Worm (Caenorhabditis elegans): Measurements from ENCODE around the gene F09E5.3.

The F09E5.3 gene

ce11 chrII:5389831-5390323 is 16.1 kb downstream of the F09E5.3 start, which contains the start of gene ndx-6 (continued):
- TF ChIP-seq hlh-30 (tag; optimal IDR thresholded peaks at IDR 0.05; ENCODE audit: insufficient read depth) (peak; percentile 66), fos-1 (tag; optimal IDR thresholded peaks at IDR 0.05) (no peak), dve-1 (tag; optimal IDR thresholded peaks at IDR 0.05; ENCODE audit: insufficient read depth) (peak; percentile 85), T26A8.4 (GFP tag; IDR thresholded peaks at IDR 0.05) (peak; percentile 74), mdl-1 (tag; optimal IDR thresholded peaks at IDR 0.05) (peak in 1 of 2 experiments; percentile 27), rbr-2 (tag; optimal IDR thresholded peaks at IDR 0.05) (peak; percentile 75), F37D6.2 (tag; optimal IDR thresholded peaks at IDR 0.05) (peak; percentile 31), F44E2.7 (GFP tag; IDR thresholded peaks at IDR 0.05) (no peak), spr-3 (GFP tag; optimal IDR thresholded peaks at IDR 0.05) (peak; percentile 18), set-16 (GFP tag; IDR thresholded peaks at IDR 0.05) (no peak), gei-8 (GFP tag; optimal IDR thresholded peaks at IDR 0.05) (no peak), D1046.2 (GFP tag; IDR thresholded peaks at IDR 0.05) (no peak), nhr-48 (tag; optimal IDR thresholded peaks at IDR 0.05) (peak; percentile 67), jun-1 (tag; optimal IDR thresholded peaks at IDR 0.05) (peak; percentile 26), madf-9 (GFP tag; conservative IDR thresholded peaks at IDR 0.05) (peak; percentile 35; the same call in 1 of the 2 replicates), lin-15B (tag; optimal IDR thresholded peaks at IDR 0.05) (peak; percentile 22), ztf-7 (tag; optimal IDR thresholded peaks at IDR 0.05) (peak; percentile 43), ctbp-1 (GFP tag; IDR thresholded peaks at IDR 0.05) (0 out of 2 replicates have a peak, but pooled peaks have one; percentile 23), php-3 (GFP tag; IDR thresholded peaks at IDR 0.05) (no peak), mxl-3 (GFP tag; optimal IDR thresholded peaks at IDR 0.05) (peak; percentile 57), aha-1 (tag) (peak; percentile 42), lin-39 (tag; optimal IDR thresholded peaks at IDR 0.05) (no peak)

- peak; percentile 55 for TF ChIP-seq dpl-1 (GFP tag; optimal IDR thresholded peaks at IDR 0.05)
- no peak for TF ChIP-seq ztf-11 (tag; optimal IDR thresholded peaks at IDR 0.05)
Observed at ce11 chrII:5391447-5391846, 17.6 kb downstream of the F09E5.3 start.

DNA sequence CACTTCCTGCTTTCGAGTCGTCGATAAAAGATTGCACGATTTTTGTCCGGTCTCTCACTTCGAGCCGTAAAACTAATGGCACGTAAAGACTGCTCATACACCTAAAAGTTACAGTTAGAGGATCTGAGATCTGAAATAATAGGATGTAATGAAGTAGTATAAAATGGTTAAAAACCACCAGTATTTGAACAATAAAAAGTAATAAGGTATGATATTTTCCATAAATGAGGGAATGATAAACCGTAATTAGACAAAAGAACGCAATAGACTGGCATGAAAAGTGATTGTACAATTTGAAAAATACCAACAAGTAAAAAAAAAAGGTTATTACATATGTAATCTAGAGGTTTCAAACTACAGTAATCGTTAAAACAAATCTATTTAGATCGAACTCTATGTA is 19.3 kb downstream of the F09E5.3 start, which contains the start of gene brap-2:
Gene brap-2 (minus strand): TSS at position 101 of the 400 bp plus-strand sequence.
- TF ChIP-seq ceh-20 (GFP tag; IDR thresholded peaks at IDR 0.05), result no peak
- no peak for TF ChIP-seq unc-62 (GFP tag; optimal IDR thresholded peaks at IDR 0.05 in 1 of 2)
- no peak for TF ChIP-seq unc-62 (tag; optimal IDR thresholded peaks at IDR 0.05)
- no peak for TF ChIP-seq Y105C5A.15 (GFP tag; IDR thresholded peaks at IDR 0.05)
- TF ChIP-seq aha-1 (tag), result peak; percentile 11

ce11 chrII:5395594-5395993 is 21.8 kb downstream of the F09E5.3 start, which contains the start of gene pink-1:
TSS of gene pink-1 (minus strand) at chrII:5395694.
- 0 out of 2 replicates have a peak, but pooled peaks have one; percentile 17 for TF ChIP-seq lin-38 (GFP tag; IDR thresholded peaks at IDR 0.05)
- no peak for TF ChIP-seq egl-43 (GFP tag; IDR thresholded peaks at IDR 0.05)
- TF ChIP-seq F26F4.8 (GFP tag; conservative IDR thresholded peaks at IDR 0.05), result no peak
- TF ChIP-seq ztf-11 (tag; optimal IDR thresholded peaks at IDR 0.05), result no peak
- no peak for TF ChIP-seq ceh-62 (tag; optimal IDR thresholded peaks at IDR 0.05)
- no peak for TF ChIP-seq T26A8.4 (GFP tag; IDR thresholded peaks at IDR 0.05)

DNA sequence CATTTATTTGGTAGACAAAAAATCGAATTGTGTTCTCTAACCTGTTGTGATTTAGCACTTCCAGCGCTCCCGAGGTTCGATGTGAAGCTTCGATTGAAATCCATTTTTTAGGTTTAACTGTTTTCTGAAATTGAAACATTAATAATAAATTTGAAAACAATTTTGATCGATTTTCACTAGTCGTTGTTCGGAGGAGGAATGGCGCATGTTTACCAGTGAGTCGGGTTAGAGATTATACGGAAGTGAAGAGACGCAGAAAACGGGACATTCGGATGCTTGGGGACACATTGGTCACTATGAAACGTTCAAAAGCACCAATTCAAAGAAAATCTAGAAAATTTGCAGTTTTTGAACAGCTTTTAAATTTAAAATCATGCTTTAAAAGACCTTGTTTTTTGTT is 25.0 kb downstream of the F09E5.3 start, which contains the start of gene fbxl-3:
Gene fbxl-3 (minus strand): TSS at position 124 of the 400 bp plus-strand sequence.
- TF ChIP-seq nhr-28 (tag; optimal IDR thresholded peaks at IDR 0.05) (peak; percentile 2), hlh-11 (tag; optimal IDR thresholded peaks at IDR 0.05) (peak; percentile 11), unc-62 (GFP tag; optimal IDR thresholded peaks at IDR 0.05 in 1 of 2) (no peak), unc-62 (tag; optimal IDR thresholded peaks at IDR 0.05) (no peak), daf-16 (GFP tag; optimal IDR thresholded peaks at IDR 0.05) (no peak), daf-16 (tag; optimal IDR thresholded peaks at IDR 0.05) (peak; percentile 61)
